Fruit fly (Drosophila melanogaster) Kc167 (cell line): ENCODE results near the gene GstZ2.

Experiments
- Sin3A ChIP-seq: fragments of >200 bp; optimal IDR thresholded peaks from 2 replicates; lab custom pipeline; 2018; ENCODE audit warnings: missing external identifiers
- h ChIP-seq: fragments of >200 bp; optimal IDR thresholded peaks from 3 replicates; lab custom pipeline; 2018; ENCODE audit warnings: missing external identifiers

DNA sequence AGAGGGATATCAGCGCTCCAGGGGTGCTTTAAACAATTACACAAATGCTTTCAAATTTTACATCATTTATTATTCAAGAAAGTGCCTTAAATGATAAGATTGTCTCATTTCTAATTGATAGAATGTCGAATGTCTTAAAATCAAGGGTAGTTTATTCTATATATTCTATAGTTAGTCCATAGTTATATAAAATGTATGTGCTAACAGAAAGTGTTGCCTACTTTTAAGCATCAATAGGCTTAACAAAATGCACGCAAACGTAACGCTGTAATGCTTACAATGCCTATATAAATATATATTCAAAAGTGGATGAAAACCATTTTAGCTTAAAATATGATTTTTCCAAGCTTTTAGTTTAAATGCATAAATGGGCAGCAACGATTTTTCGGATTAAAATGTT, 27.5 kb upstream of the GstZ2 start:
- no peak for TF ChIP-seq Sin3A (lab: Kevin White, UChicago)
- no peak for TF ChIP-seq h (lab: Kevin White, UChicago)
